Worm (Caenorhabditis elegans): ENCODE data around the gene mig-13.
A peak's percentile ranks its signal among the peaks of the same experiment; 100 is the strongest.

ce11 chrX:4788958-4789357 is 11.0 kb downstream of the mig-13 start:
- TF ChIP-seq T22C8.4 (GFP tag; IDR thresholded peaks at IDR 0.05): peak; percentile 63
- peak; percentile 91 for TF ChIP-seq flt-1 (GFP tag; IDR thresholded peaks at IDR 0.05)
